Fruit fly (Drosophila melanogaster): ENCODE data around the gene GCS1.

The GCS1 gene

DNA sequence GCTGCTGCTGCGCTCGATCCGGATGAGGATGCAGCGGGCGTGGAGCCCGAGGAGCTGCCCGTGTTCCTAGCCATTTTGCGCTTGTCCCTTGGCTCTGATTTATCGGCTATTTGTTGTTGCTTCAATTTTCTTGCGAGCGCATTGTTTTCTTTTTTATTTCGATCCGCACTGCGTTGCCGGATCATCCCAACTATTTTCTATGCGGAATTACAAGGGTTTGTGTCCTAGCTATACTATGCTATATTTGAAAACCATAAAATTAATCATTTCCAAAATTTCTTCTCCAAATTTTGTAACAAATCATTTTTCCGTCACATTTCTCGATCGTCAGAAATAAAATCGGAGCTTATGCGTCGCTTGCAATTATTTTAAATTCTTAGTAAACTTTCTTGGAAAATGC lies at the start of gene GCS1, which contains the start of gene CG11756:
TSS of gene GCS1 (minus strand) at position 193 of the 400 bp plus-strand sequence.
TSS of gene CG11756 (plus strand) at position 312 of the 400 bp plus-strand sequence.
- no peak for TF ChIP-seq CG5245 (GFP tag; optimal IDR thresholded peaks at IDR 0.05)
- TF ChIP-seq pb (GFP tag; optimal IDR thresholded peaks at IDR 0.05) = no peak
- no peak for TF ChIP-seq CG11093 (GFP tag; IDR thresholded peaks at IDR 0.05)
- no peak for TF ChIP-seq CG32767 (GFP tag; IDR thresholded peaks at IDR 0.05)
- TF ChIP-seq so (GFP tag; IDR thresholded peaks at IDR 0.05) = no peak
- TF ChIP-seq Antp (GFP tag; optimal IDR thresholded peaks at IDR 0.05) = no peak
- no peak for TF ChIP-seq CG2202 (tag; optimal IDR thresholded peaks at IDR 0.05)
- no peak for TF ChIP-seq H2.0 (GFP tag; IDR thresholded peaks at IDR 0.05)
- peak; percentile 19 for TF ChIP-seq Sin3A (optimal IDR thresholded peaks at IDR 0.05)
- TF ChIP-seq CG10267 (tag; optimal IDR thresholded peaks at IDR 0.05) = peak; percentile 27
- no peak for TF ChIP-seq CG8765 (GFP tag; IDR thresholded peaks at IDR 0.05)
- TF ChIP-seq Aef1 (GFP tag; IDR thresholded peaks at IDR 0.05) = no peak
- TF ChIP-seq CG14710 (tag; optimal IDR thresholded peaks at IDR 0.05) = peak; percentile 23
- TF ChIP-seq trh (GFP tag; optimal IDR thresholded peaks at IDR 0.05) = no peak
- TF ChIP-seq org-1 (GFP tag; optimal IDR thresholded peaks at IDR 0.05) = no peak
- TF ChIP-seq CG10654 (GFP tag; optimal IDR thresholded peaks at IDR 0.05) = no peak
- no peak for TF ChIP-seq CG4707 (GFP tag; optimal IDR thresholded peaks at IDR 0.05)
- no peak for TF ChIP-seq CG8290 (GFP tag; optimal IDR thresholded peaks at IDR 0.05)
- TF ChIP-seq CG8290 (tag; optimal IDR thresholded peaks at IDR 0.05) = no peak
- TF ChIP-seq CG30403 (GFP tag; optimal IDR thresholded peaks at IDR 0.05) = no peak
- TF ChIP-seq CG17912 (GFP tag; optimal IDR thresholded peaks at IDR 0.05) = no peak
- TF ChIP-seq CG2116 (GFP tag; optimal IDR thresholded peaks at IDR 0.05) = peak; percentile 29
- peak; percentile 5 for TF ChIP-seq stwl (tag; optimal IDR thresholded peaks at IDR 0.05)
- peak; percentile 82 for TF ChIP-seq MBD-R2 (GFP tag; IDR thresholded peaks at IDR 0.05)
- TF ChIP-seq nau (GFP tag; optimal IDR thresholded peaks at IDR 0.05) = no peak
- TF ChIP-seq Dip2 (GFP tag; IDR thresholded peaks at IDR 0.05) = no peak
- TF ChIP-seq CG43689 (GFP tag; IDR thresholded peaks at IDR 0.05) = no peak
- no peak for TF ChIP-seq CG11560 (tag; IDR thresholded peaks at IDR 0.05)
- no peak for TF ChIP-seq dati (GFP tag; IDR thresholded peaks at IDR 0.05)
- no peak for TF ChIP-seq luna (GFP tag; optimal IDR thresholded peaks at IDR 0.05)
- TF ChIP-seq zen2 (GFP tag; IDR thresholded peaks at IDR 0.05; ENCODE audit: partially characterized antibody) = no peak
- no peak for TF ChIP-seq CG12744 (GFP tag; optimal IDR thresholded peaks at IDR 0.05)
- TF ChIP-seq CG17186 (GFP tag; optimal IDR thresholded peaks at IDR 0.05) = no peak
- no peak for TF ChIP-seq disco-r (GFP tag; optimal IDR thresholded peaks at IDR 0.05)
- no peak for TF ChIP-seq crc (GFP tag; optimal IDR thresholded peaks at IDR 0.05)
- TF ChIP-seq CG30020 (tag; optimal IDR thresholded peaks at IDR 0.05) = no peak
- no peak for TF ChIP-seq CG1233 (GFP tag; optimal IDR thresholded peaks at IDR 0.05)
- TF ChIP-seq CG2199 (GFP tag; IDR thresholded peaks at IDR 0.05) = no peak
- no peak for TF ChIP-seq br (optimal IDR thresholded peaks at IDR 0.05)
- no peak for TF ChIP-seq al (GFP tag; IDR thresholded peaks at IDR 0.05)
- no peak for TF ChIP-seq fd64A (GFP tag; optimal IDR thresholded peaks at IDR 0.05)
- no peak for TF ChIP-seq Bgb (GFP tag; IDR thresholded peaks at IDR 0.05; ENCODE audit: partially characterized antibody)
- TF ChIP-seq E2f1 (GFP tag; IDR thresholded peaks at IDR 0.05) = no peak
- peak; percentile 48 for TF ChIP-seq MESR4 (GFP tag; optimal IDR thresholded peaks at IDR 0.05)
- no peak for TF ChIP-seq gcm (GFP tag; optimal IDR thresholded peaks at IDR 0.05)
- peak; percentile 37 for TF ChIP-seq trem (tag; optimal IDR thresholded peaks at IDR 0.05)
- TF ChIP-seq Sox102F (GFP tag; optimal IDR thresholded peaks at IDR 0.05) = no peak
- peak; percentile 39 for TF ChIP-seq pzg (GFP tag; optimal IDR thresholded peaks at IDR 0.05)
- no peak for TF ChIP-seq HHEX (GFP tag; optimal IDR thresholded peaks at IDR 0.05)
- peak; percentile 64 for TF ChIP-seq E2f2 (GFP tag; IDR thresholded peaks at IDR 0.05)
- no peak for TF ChIP-seq oc (tag; optimal IDR thresholded peaks at IDR 0.05)
- TF ChIP-seq CG32532 (GFP tag; IDR thresholded peaks at IDR 0.05) = no peak
- TF ChIP-seq ato (GFP tag; IDR thresholded peaks at IDR 0.05; ENCODE audit: partially characterized antibody) = no peak
- TF ChIP-seq CG3847 (GFP tag; IDR thresholded peaks at IDR 0.05) = 0 out of 2 replicates have a peak, but pooled peaks have one; percentile 17
